Worm (Caenorhabditis elegans): ENCODE measurements around the gene nspa-9.

The nspa-9 gene

ce11 chrX:11758809-11759208, 20.0 kb downstream of the nspa-9 start, which contains the start of gene lact-7:
lact-7 (plus strand) TSS chrX:11759109.
- TF ChIP-seq F13C5.2 (tag; optimal IDR thresholded peaks at IDR 0.05) (no peak), ceh-36 (tag; optimal IDR thresholded peaks at IDR 0.05) (no peak), ceh-13 (GFP tag; optimal IDR thresholded peaks at IDR 0.05) (no peak), ets-7 (tag; optimal IDR thresholded peaks at IDR 0.05) (no peak), B0310.2 (tag; optimal IDR thresholded peaks at IDR 0.05) (no peak), aly-1 (tag; optimal IDR thresholded peaks at IDR 0.05) (no peak), tbx-37 (GFP tag; conservative IDR thresholded peaks at IDR 0.05) (no peak), hmg-4 (GFP tag; optimal IDR thresholded peaks at IDR 0.05) (no peak), hnd-1 (tag; optimal IDR thresholded peaks at IDR 0.05) (no peak), scrt-1 (GFP tag; IDR thresholded peaks at IDR 0.05) (no peak), sea-1 (GFP tag; conservative IDR thresholded peaks at IDR 0.05) (no peak), hmbx-1 (tag; optimal IDR thresholded peaks at IDR 0.05) (no peak), tra-4 (tag; optimal IDR thresholded peaks at IDR 0.05) (no peak), tbx-11 (GFP tag; IDR thresholded peaks at IDR 0.05) (no peak), pes-1 (GFP tag; IDR thresholded peaks at IDR 0.05) (no peak), flt-1 (GFP tag; IDR thresholded peaks at IDR 0.05) (no peak), ama-1 (optimal IDR thresholded peaks at IDR 0.05) (no peak)

ce11 chrX:11765860-11766259, 27.0 kb downstream of the nspa-9 start:
- TF ChIP-seq tbx-11 (GFP tag; IDR thresholded peaks at IDR 0.05) (no peak), aly-1 (tag; optimal IDR thresholded peaks at IDR 0.05) (no peak), ets-7 (tag; optimal IDR thresholded peaks at IDR 0.05) (no peak), sea-1 (GFP tag; conservative IDR thresholded peaks at IDR 0.05) (no peak)

ce11 chrX:11766432-11766831, 27.6 kb downstream of the nspa-9 start:
- TF ChIP-seq hnd-1 (tag; optimal IDR thresholded peaks at IDR 0.05): no peak
- TF ChIP-seq flt-1 (GFP tag; IDR thresholded peaks at IDR 0.05): no peak
- TF ChIP-seq hmbx-1 (tag; optimal IDR thresholded peaks at IDR 0.05): no peak
- TF ChIP-seq pes-1 (GFP tag; IDR thresholded peaks at IDR 0.05): no peak

ce11 chrX:11769278-11769677, 30.4 kb downstream of the nspa-9 start, which contains the start of gene ttx-3:
ttx-3 (minus strand) TSS chrX:11769378.
- no peak for TF ChIP-seq tbx-37 (GFP tag; conservative IDR thresholded peaks at IDR 0.05)
- no peak for TF ChIP-seq hmbx-1 (tag; optimal IDR thresholded peaks at IDR 0.05)
- TF ChIP-seq ets-7 (tag; optimal IDR thresholded peaks at IDR 0.05): no peak

ce11 chrX:11784230-11784629, 45.4 kb downstream of the nspa-9 start, which contains the start of gene Y102F5A.1:
Y102F5A.1 (minus strand) TSS chrX:11784330.
- TF ChIP-seq aly-1 (tag; optimal IDR thresholded peaks at IDR 0.05) (no peak), tbx-11 (GFP tag; IDR thresholded peaks at IDR 0.05) (no peak), ceh-36 (tag; optimal IDR thresholded peaks at IDR 0.05) (no peak), sea-1 (GFP tag; conservative IDR thresholded peaks at IDR 0.05) (no peak), scrt-1 (GFP tag; IDR thresholded peaks at IDR 0.05) (no peak), tbx-37 (GFP tag; conservative IDR thresholded peaks at IDR 0.05) (no peak), hmbx-1 (tag; optimal IDR thresholded peaks at IDR 0.05) (no peak)

Measured in whole organism, early embryonic.